Worm (Caenorhabditis elegans) whole organism, young adult: ENCODE results near the gene dhs-18.
A peak's percentile ranks its signal among the peaks of the same experiment; 100 is the strongest.

Experiments
- B0035.1 ChIP-seq: sonication (generic microtip); optimal IDR thresholded peaks from 2 replicates; lab custom pipeline; 2016; ENCODE audit warnings: missing genetic modification characterization, mild to moderate bottlenecking, missing compliant biosample characterization, missing genotype, missing genetic modification reagents
- B0261.1 ChIP-seq: sonication (generic microtip); optimal IDR thresholded peaks from 2 replicates; lab custom pipeline; 2016; ENCODE audit warnings: mild to moderate bottlenecking, missing genetic modification characterization, moderate library complexity, missing compliant biosample characterization
- C17E4.6 ChIP-seq: fragments of 200-800 bp; sonication (Bioruptor generic); IDR thresholded peaks from 2 replicates; pipeline ENCODE4 v1.3.6; 2022; ENCODE audit warnings: missing genetic modification reagents, missing genetic modification characterization, missing compliant biosample characterization
- F33H1.4 ChIP-seq: fragments of 200-800 bp; sonication (Bioruptor generic); IDR thresholded peaks from 2 replicates; pipeline ENCODE4 v1.3.6; 2022; ENCODE audit warnings: missing genetic modification reagents, missing genetic modification characterization, missing compliant biosample characterization
- F37B4.10 ChIP-seq: fragments of 200-800 bp; sonication (Bioruptor generic); IDR thresholded peaks from 2 replicates; pipeline ENCODE4 v1.3.6; 2022; ENCODE audit warnings: missing genetic modification characterization, missing compliant biosample characterization
- F57C9.4 ChIP-seq: sonication (generic microtip); optimal IDR thresholded peaks from 2 replicates; lab custom pipeline; 2017; ENCODE audit warnings: mild to moderate bottlenecking, missing genetic modification characterization, missing compliant biosample characterization
- K12H6.12 ChIP-seq: fragments of 200-800 bp; sonication (Bioruptor generic); optimal IDR thresholded peaks from 2 replicates; lab custom pipeline; 2018; ENCODE audit warnings: mild to moderate bottlenecking, missing genetic modification characterization, missing compliant biosample characterization
- Y53G8AR.9 ChIP-seq: fragments of 200-800 bp; sonication (Bioruptor generic); conservative IDR thresholded peaks from 2 replicates; pipeline ENCODE4 v1.3.6; 2022; ENCODE audit warnings: missing genetic modification reagents, missing genetic modification characterization, missing compliant biosample characterization
- akir-1 ChIP-seq: fragments of 200-800 bp; sonication (Bioruptor generic); optimal IDR thresholded peaks from 2 replicates; lab custom pipeline; 2018; ENCODE audit warnings: mild to moderate bottlenecking, missing genetic modification characterization, moderate library complexity, missing compliant biosample characterization
- atf-7 ChIP-seq: sonication (generic microtip); optimal IDR thresholded peaks from 2 replicates; lab custom pipeline; 2017; ENCODE audit warnings: mild to moderate bottlenecking, missing genetic modification characterization, missing compliant biosample characterization
- cebp-1 ChIP-seq, 2 experiments: fragments of 200-800 bp in 1 of 2; sonication (Bioruptor generic) in 1 of 2; sonication (generic microtip) in 1 of 2; IDR thresholded peaks in 1 of 2; optimal IDR thresholded peaks in 1 of 2; 2 replicates each; pipeline versions ENCODE4 v1.3.6 to Lab custom; 2017 to 2022; ENCODE audit warnings: missing compliant biosample characterization in 2 of 2, missing genetic modification characterization in 2 of 2, mild to moderate bottlenecking in 1 of 2, missing genetic modification reagents in 1 of 2, moderate library complexity in 1 of 2
- ceh-100 ChIP-seq: fragments of 200-800 bp; sonication (Bioruptor generic); IDR thresholded peaks from 2 replicates; pipeline ENCODE4 v1.3.6; 2022; ENCODE audit warnings: missing genetic modification reagents, missing genetic modification characterization, missing compliant biosample characterization
- ceh-27 ChIP-seq: fragments of 200-800 bp; sonication (Bioruptor generic); optimal IDR thresholded peaks from 2 replicates; lab custom pipeline; 2018; ENCODE audit warnings: mild to moderate bottlenecking, missing genetic modification characterization, moderate library complexity, missing compliant biosample characterization
- ceh-40 ChIP-seq: fragments of 200-800 bp; sonication (Bioruptor generic); IDR thresholded peaks from 2 replicates; pipeline ENCODE4 v1.3.6; 2022; ENCODE audit warnings: missing genetic modification characterization, missing compliant biosample characterization
- ceh-79 ChIP-seq: sonication (generic microtip); optimal IDR thresholded peaks from 2 replicates; lab custom pipeline; 2017; ENCODE audit warnings: mild to moderate bottlenecking, missing genetic modification characterization, missing compliant biosample characterization
- dox-1 ChIP-seq: fragments of 200-800 bp; sonication (Bioruptor generic); IDR thresholded peaks from 2 replicates; pipeline ENCODE4 v1.3.6; 2022; ENCODE audit warnings: missing genetic modification reagents, missing genetic modification characterization, missing compliant biosample characterization
- fkh-3 ChIP-seq: sonication (generic microtip); optimal IDR thresholded peaks from 2 replicates; lab custom pipeline; 2016; ENCODE audit warnings: mild to moderate bottlenecking, missing genetic modification characterization, missing compliant biosample characterization
- him-1 ChIP-seq: sonication (generic microtip); optimal IDR thresholded peaks from 2 replicates; lab custom pipeline; 2016; ENCODE audit warnings: missing genotype, missing genetic modification reagents, missing genetic modification characterization, missing compliant biosample characterization
- hlh-12 ChIP-seq: sonication (generic microtip); optimal IDR thresholded peaks from 2 replicates; lab custom pipeline; 2016; ENCODE audit warnings: missing genetic modification characterization, missing compliant biosample characterization
- hlh-26 ChIP-seq: fragments of 200-800 bp; sonication (Bioruptor generic); conservative IDR thresholded peaks from 2 replicates; pipeline ENCODE4 v1.3.6; 2022; ENCODE audit warnings: missing genetic modification reagents, missing genetic modification characterization, missing compliant biosample characterization
- hmg-1.2 ChIP-seq: fragments of 200-800 bp; sonication (Bioruptor generic); IDR thresholded peaks from 2 replicates; pipeline ENCODE4 v1.3.6; 2022; ENCODE audit warnings: missing genetic modification reagents, missing genetic modification characterization, missing compliant biosample characterization
- hmg-20 ChIP-seq: fragments of 200-800 bp; sonication (Bioruptor generic); IDR thresholded peaks from 2 replicates; pipeline ENCODE4 v1.3.6; 2022; ENCODE audit warnings: missing genetic modification reagents, missing genetic modification characterization, missing compliant biosample characterization
- let-526 ChIP-seq: fragments of 200-800 bp; sonication (Bioruptor generic); IDR thresholded peaks from 2 replicates; pipeline ENCODE4 v1.3.6; 2022; ENCODE audit warnings: missing genetic modification reagents, missing genetic modification characterization, missing compliant biosample characterization
- let-607 ChIP-seq, 2 experiments: fragments of 200-800 bp in 1 of 2; sonication (Bioruptor generic) in 1 of 2; sonication (generic microtip) in 1 of 2; optimal IDR thresholded peaks; 2 replicates each; lab custom pipeline; 2016 to 2018; ENCODE audit warnings: mild to moderate bottlenecking in 2 of 2, missing compliant biosample characterization in 2 of 2, missing genetic modification characterization in 2 of 2, moderate library complexity in 2 of 2, missing genotype in 1 of 2
- lsl-1 ChIP-seq: fragments of 200-800 bp; sonication (Bioruptor generic); optimal IDR thresholded peaks from 2 replicates; lab custom pipeline; 2018; ENCODE audit warnings: mild to moderate bottlenecking, missing genetic modification characterization, moderate library complexity, missing compliant biosample characterization
- madf-10 ChIP-seq: sonication (generic microtip); optimal IDR thresholded peaks from 2 replicates; lab custom pipeline; 2016; ENCODE audit warnings: mild to moderate bottlenecking, missing genetic modification characterization, missing compliant biosample characterization
- madf-3 ChIP-seq: fragments of 200-800 bp; sonication (Bioruptor generic); IDR thresholded peaks from 2 replicates; pipeline ENCODE4 v1.3.6; 2022; ENCODE audit warnings: missing genetic modification reagents, missing genetic modification characterization, missing compliant biosample characterization
- mel-28 ChIP-seq: sonication (generic microtip); optimal IDR thresholded peaks from 2 replicates; lab custom pipeline; 2016; ENCODE audit warnings: borderline replicate concordance, mild to moderate bottlenecking, missing genetic modification characterization, missing compliant biosample characterization
- nfya-2 ChIP-seq: fragments of 200-800 bp; sonication (Bioruptor generic); IDR thresholded peaks from 2 replicates; pipeline ENCODE4 v1.3.6; 2022; ENCODE audit warnings: missing genetic modification reagents, missing genetic modification characterization, missing compliant biosample characterization
- nhr-120 ChIP-seq: fragments of 200-800 bp; sonication (Bioruptor generic); IDR thresholded peaks from 2 replicates; pipeline ENCODE4 v1.3.6; 2022; ENCODE audit warnings: missing genetic modification characterization, missing compliant biosample characterization
- nhr-27 ChIP-seq: fragments of 200-800 bp; sonication (Bioruptor generic); optimal IDR thresholded peaks from 2 replicates; lab custom pipeline; 2018; ENCODE audit warnings: mild to moderate bottlenecking, missing genetic modification characterization, moderate library complexity, missing compliant biosample characterization
- rec-8 ChIP-seq, 2 experiments: sonication (generic microtip); optimal IDR thresholded peaks; 2 replicates each; lab custom pipeline; 2016; ENCODE audit warnings: mild to moderate bottlenecking in 2 of 2, missing genetic modification characterization in 2 of 2, missing genetic modification reagents in 2 of 2, missing genotype in 2 of 2, missing biosample characterization in 1 of 2, missing compliant biosample characterization in 1 of 2, moderate library complexity in 1 of 2
- snpc-1.3 ChIP-seq: sonication (generic microtip); optimal IDR thresholded peaks from 2 replicates; lab custom pipeline; 2017; ENCODE audit warnings: missing genetic modification characterization, mild to moderate bottlenecking, missing compliant biosample characterization, antibody characterized with exemption, moderate library complexity, missing genotype, missing genetic modification reagents; ENCODE audit not compliant: insufficient read depth
- snpc-3.4 ChIP-seq: sonication (generic microtip); optimal IDR thresholded peaks from 2 replicates; lab custom pipeline; 2017; ENCODE audit warnings: missing genetic modification characterization, mild to moderate bottlenecking, missing compliant biosample characterization, antibody characterized with exemption, moderate library complexity, missing genotype, missing genetic modification reagents
- unc-130 ChIP-seq: sonication (generic microtip); optimal IDR thresholded peaks from 2 replicates; lab custom pipeline; 2016; ENCODE audit warnings: missing genetic modification reagents, missing genetic modification characterization, missing compliant biosample characterization
- unc-62 ChIP-seq: fragments of 150-350 bp; optimal IDR thresholded peaks from 2 replicates; lab custom pipeline; 2014; ENCODE audit warnings: missing biosample characterization, missing genetic modification reagents, missing genetic modification characterization
- ztf-22 ChIP-seq: fragments of 200-800 bp; sonication (Bioruptor generic); optimal IDR thresholded peaks from 2 replicates; lab custom pipeline; 2018; ENCODE audit warnings: mild to moderate bottlenecking, missing genetic modification characterization, moderate library complexity, missing compliant biosample characterization

The dhs-18 gene

DNA sequence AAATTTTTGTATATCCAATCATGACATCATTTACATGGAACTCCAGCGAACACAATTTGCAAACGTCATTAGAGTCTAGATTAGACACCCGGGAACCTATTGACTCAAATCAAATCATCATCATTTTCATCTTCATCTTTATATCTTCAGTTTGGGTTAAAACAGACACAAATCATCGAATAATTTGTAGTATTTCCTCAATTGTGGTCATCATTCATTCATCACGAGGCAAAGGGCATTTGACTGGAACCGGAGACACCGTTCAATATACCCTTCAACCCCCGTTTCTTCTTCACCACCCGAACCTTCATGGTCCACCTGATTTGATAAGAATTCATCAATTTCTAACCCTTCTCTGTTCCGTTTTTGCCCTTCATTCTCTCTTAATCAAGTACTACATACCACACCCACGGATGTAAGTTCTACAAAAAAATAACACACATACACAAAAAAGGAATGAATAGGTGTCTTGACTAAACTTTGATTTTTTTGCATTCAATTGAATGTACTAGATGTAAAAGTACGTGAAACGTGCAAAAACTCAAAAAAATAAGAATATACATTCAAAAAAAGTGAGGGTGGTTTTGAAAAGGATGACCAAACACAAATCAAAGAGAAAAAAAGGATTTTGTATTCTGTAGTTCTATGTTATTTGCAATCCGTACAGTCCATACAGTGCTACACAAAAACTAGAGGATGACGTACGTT is 29.6 kb downstream of the dhs-18 start:
- TF ChIP-seq akir-1 (GFP tag; lab: Kevin White, UChicago) = no peak
- TF ChIP-seq hmg-20 (GFP tag; lab: Robert Waterston, UW) = no peak
- TF ChIP-seq unc-62 (GFP tag; lab: Kevin White, UChicago) = no peak
- TF ChIP-seq B0261.1 (tag; lab: Kevin White, UChicago) = no peak
- no peak for TF ChIP-seq nfya-2
- no peak for TF ChIP-seq let-607 (tag; optimal IDR thresholded peaks at IDR 0.05; lab: Kevin White, UChicago)
- TF ChIP-seq K12H6.12 (tag; lab: Kevin White, UChicago) = no peak
- TF ChIP-seq fkh-3 = no peak
- no peak for TF ChIP-seq snpc-3.4 (tag; lab: Kevin White, UChicago)
- TF ChIP-seq rec-8 (tag; optimal IDR thresholded peaks at IDR 0.05; lab: Kevin White, UChicago) = no peak
- no peak for TF ChIP-seq ztf-22 (GFP tag; lab: Kevin White, UChicago)
- no peak for TF ChIP-seq let-526 (GFP tag; lab: Robert Waterston, UW)
- no peak for TF ChIP-seq mel-28 (tag; lab: Kevin White, UChicago)

DNA sequence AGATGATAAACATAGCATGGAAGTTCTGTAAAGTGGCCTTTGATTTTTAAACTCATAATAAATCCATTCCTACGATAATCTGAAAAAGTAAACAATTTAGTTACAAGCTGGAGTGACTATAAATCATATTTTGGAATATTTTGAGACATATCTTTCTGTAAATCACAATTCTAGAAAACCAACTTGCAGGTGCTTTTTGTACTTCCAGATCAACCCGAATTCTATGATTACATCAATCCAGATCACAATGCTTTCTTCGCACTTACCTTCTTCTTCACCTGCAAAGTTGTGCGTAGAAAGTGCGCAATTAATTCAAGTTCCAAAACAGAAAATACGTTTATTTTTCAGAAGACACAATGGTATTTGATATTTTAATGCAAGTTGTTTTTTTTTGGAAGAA is 31.9 kb downstream of the dhs-18 start:
- TF ChIP-seq F33H1.4 (GFP tag; lab: Robert Waterston, UW) = no peak
- no peak for TF ChIP-seq lsl-1 (GFP tag; lab: Kevin White, UChicago)
- TF ChIP-seq ceh-40 (GFP tag; lab: Robert Waterston, UW) = no peak
- TF ChIP-seq ceh-27 = no peak
- TF ChIP-seq ceh-79 (tag; lab: Kevin White, UChicago) = no peak
- no peak for TF ChIP-seq cebp-1 (GFP tag; IDR thresholded peaks at IDR 0.05; lab: Robert Waterston, UW)
- TF ChIP-seq cebp-1 (tag; optimal IDR thresholded peaks at IDR 0.05; lab: Kevin White, UChicago) = no peak
- no peak for TF ChIP-seq C17E4.6
- no peak for TF ChIP-seq Y53G8AR.9 (GFP tag; lab: Robert Waterston, UW)

DNA sequence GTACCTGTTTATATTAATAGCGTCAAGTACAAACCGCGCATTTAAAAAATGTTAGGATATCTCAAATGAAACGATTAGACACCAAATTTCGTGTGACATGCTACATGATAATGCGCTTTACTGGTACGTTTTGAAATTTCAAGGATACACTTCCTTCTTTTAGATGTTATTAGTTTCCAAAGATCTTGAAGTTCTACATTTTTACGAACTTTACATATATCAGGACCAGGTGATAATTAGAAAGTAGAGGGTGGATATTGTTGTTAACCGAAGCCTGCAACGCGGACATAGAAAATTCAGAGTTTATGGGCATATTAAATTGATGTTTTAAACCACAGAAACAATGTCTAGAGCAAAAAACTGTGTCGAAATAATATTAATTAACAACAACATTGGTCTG is 33.5 kb downstream of the dhs-18 start:
- TF ChIP-seq B0035.1 (tag; lab: Kevin White, UChicago) (no peak), atf-7 (tag; lab: Kevin White, UChicago) (no peak), unc-130 (GFP tag; lab: Kevin White, UChicago) (no peak), madf-10 (tag; lab: Kevin White, UChicago) (no peak), him-1 (tag; lab: Kevin White, UChicago) (no peak), nhr-120 (GFP tag; lab: Robert Waterston, UW) (no peak), nhr-27 (no peak), F57C9.4 (tag; lab: Kevin White, UChicago) (no peak), dox-1 (no peak), madf-3 (no peak), fkh-3 (no peak), hlh-26 (GFP tag; lab: Robert Waterston, UW) (no peak), snpc-1.3 (no peak)

DNA sequence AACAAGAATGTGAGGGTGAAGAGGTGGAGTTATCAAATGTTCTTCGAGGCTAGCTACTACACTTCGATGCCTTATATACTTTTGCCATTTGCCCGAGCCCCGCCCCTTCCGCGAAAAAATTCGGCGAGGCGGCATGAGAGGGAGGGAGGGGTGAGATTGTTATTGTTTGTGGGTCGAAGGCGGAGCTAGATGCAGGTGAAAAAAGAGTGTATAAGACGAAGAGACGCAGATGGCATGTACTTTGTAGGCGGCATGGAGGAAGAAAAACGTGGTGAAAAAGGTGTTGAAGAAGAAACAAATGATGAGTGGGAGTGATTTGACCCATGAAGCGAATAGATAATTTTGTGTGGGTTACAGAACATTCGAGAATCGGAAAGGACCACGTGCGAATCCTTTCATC is 34.2 kb downstream of the dhs-18 start, which contains the start of gene C13G3.1:
C13G3.1 (minus strand) TSS at position 47 of the 400 bp plus-strand sequence.
- no peak for TF ChIP-seq F37B4.10
- TF ChIP-seq hmg-1.2 (GFP tag; lab: Robert Waterston, UW) = peak; percentile 62
- TF ChIP-seq ceh-100 (GFP tag; lab: Robert Waterston, UW) = no peak
- TF ChIP-seq hlh-12 (tag; lab: Kevin White, UChicago) = no peak
